Fruit fly (Drosophila melanogaster) S2 (cell line): ENCODE measurements around the gene ems.

ENCODE experiments used
- CG8478 ChIP-seq: fragments of >200 bp; optimal IDR thresholded peaks from 2 replicates; lab custom pipeline; 2018
- CTCF ChIP-seq, 2 experiments: fragments of >200 bp; optimal IDR thresholded peaks; 2 replicates each; lab custom pipeline; 2018

- TF ChIP-seq CTCF (optimal IDR thresholded peaks at IDR 0.05; lab: Kevin White, UChicago) (no peak), CG8478 (lab: Kevin White, UChicago) (no peak)
Measured at dm6 chr3R:13884929-13885328, 16.7 kb upstream of the ems start.
